Worm (Caenorhabditis elegans) whole organism, L1 larva: ENCODE data around the gene nspc-5.
A peak's percentile ranks its signal among the peaks of the same experiment; 100 is the strongest.

Experiments
- aha-1 ChIP-seq: fragments of 150-350 bp; optimal IDR thresholded peaks from 2 replicates; lab custom pipeline; 2014; ENCODE audit warnings: missing biosample characterization, missing genetic modification characterization
- alr-1 ChIP-seq: fragments of 200-800 bp; sonication (Bioruptor generic); optimal IDR thresholded peaks from 2 replicates; lab custom pipeline; 2018; ENCODE audit warnings: borderline replicate concordance, mild to moderate bottlenecking, missing genetic modification characterization, missing compliant biosample characterization
- aly-2 ChIP-seq: fragments of 150-350 bp; optimal IDR thresholded peaks from 2 replicates; lab custom pipeline; 2014; ENCODE audit warnings: missing biosample characterization, missing genetic modification characterization
- blmp-1 ChIP-seq: fragments of 150-350 bp; optimal IDR thresholded peaks from 2 replicates; lab custom pipeline; 2014; ENCODE audit warnings: missing biosample characterization, missing genetic modification characterization
- ceh-63 ChIP-seq: fragments of 200-800 bp; sonication (Bioruptor generic); optimal IDR thresholded peaks from 2 replicates; lab custom pipeline; 2018; ENCODE audit warnings: mild to moderate bottlenecking, missing genetic modification characterization, missing compliant biosample characterization
- ceh-8 ChIP-seq: fragments of 200-800 bp; sonication (Bioruptor generic); optimal IDR thresholded peaks from 2 replicates; lab custom pipeline; 2018; ENCODE audit warnings: mild to moderate bottlenecking, missing genetic modification characterization, moderate library complexity, missing compliant biosample characterization
- ceh-88 ChIP-seq: fragments of 200-800 bp; sonication (Bioruptor generic); IDR thresholded peaks from 2 replicates; pipeline ENCODE4 v1.3.6; 2022; ENCODE audit warnings: missing genetic modification characterization, missing compliant biosample characterization
- ceh-90 ChIP-seq: sonication (generic microtip); optimal IDR thresholded peaks from 2 replicates; lab custom pipeline; 2016; ENCODE audit warnings: missing genetic modification characterization, missing compliant biosample characterization
- dpl-1 ChIP-seq, 3 experiments: fragments of 150-350 bp in 2 of 3; sonication (generic microtip) in 1 of 3; optimal IDR thresholded peaks; 2 replicates each; lab custom pipeline; 2014 to 2017; ENCODE audit warnings: missing biosample characterization in 3 of 3, missing genetic modification characterization in 3 of 3, missing genetic modification reagents in 3 of 3
- dsc-1 ChIP-seq: sonication (generic microtip); optimal IDR thresholded peaks from 2 replicates; lab custom pipeline; 2016; ENCODE audit warnings: mild to moderate bottlenecking, missing genetic modification characterization, missing compliant biosample characterization
- efl-1 ChIP-seq, 4 experiments: fragments of 150-350 bp; optimal IDR thresholded peaks in 3 of 4; peaks in 1 of 4; 1 replicate in 1 of 4; 2 replicates in 3 of 4; lab custom pipeline; 2014; ENCODE audit warnings: missing biosample characterization in 2 of 4, missing genetic modification characterization in 2 of 4, missing genetic modification reagents in 2 of 4
- egl-27 ChIP-seq, 2 experiments: fragments of 150-350 bp in 1 of 2; sonication (generic microtip); optimal IDR thresholded peaks; 3 replicates each; lab custom pipeline; 2017 to 2018; ENCODE audit warnings: missing biosample characterization in 2 of 2, missing genetic modification characterization in 2 of 2, missing genetic modification reagents in 2 of 2
- ets-5 ChIP-seq: fragments of 200-800 bp; sonication (Bioruptor generic); IDR thresholded peaks from 2 replicates; pipeline ENCODE4 v1.3.6; 2022; ENCODE audit warnings: missing genetic modification characterization, missing compliant biosample characterization
- fkh-8 ChIP-seq: sonication (generic microtip); optimal IDR thresholded peaks from 2 replicates; lab custom pipeline; 2016; ENCODE audit warnings: mild to moderate bottlenecking, missing genetic modification characterization, missing compliant biosample characterization
- fos-1 ChIP-seq: fragments of 150-350 bp; optimal IDR thresholded peaks from 2 replicates; lab custom pipeline; 2014; ENCODE audit warnings: missing biosample characterization, missing genetic modification characterization
- grh-1 ChIP-seq: fragments of 200-800 bp; sonication (Bioruptor generic); IDR thresholded peaks from 2 replicates; pipeline ENCODE4 v1.3.6; 2022; ENCODE audit warnings: missing genetic modification reagents, missing genetic modification characterization, missing compliant biosample characterization
- hlh-17 ChIP-seq: fragments of 200-800 bp; sonication (Bioruptor generic); optimal IDR thresholded peaks from 2 replicates; lab custom pipeline; 2018; ENCODE audit warnings: missing genetic modification characterization, mild to moderate bottlenecking, missing compliant biosample characterization, moderate library complexity, borderline replicate concordance
- hlh-4 ChIP-seq: sonication (generic microtip); optimal IDR thresholded peaks from 2 replicates; lab custom pipeline; 2016; ENCODE audit warnings: mild to moderate bottlenecking, missing genetic modification characterization, missing compliant biosample characterization
- lin-15B ChIP-seq: fragments of 150-350 bp; sonication (generic microtip); optimal IDR thresholded peaks from 3 replicates; lab custom pipeline; 2014; ENCODE audit warnings: missing biosample characterization, missing genetic modification characterization
- mdl-1 ChIP-seq, 2 experiments: fragments of 150-350 bp; optimal IDR thresholded peaks; 2 replicates each; lab custom pipeline; 2014 to 2017; ENCODE audit warnings: missing biosample characterization in 2 of 2, missing genetic modification characterization in 2 of 2, inconsistent platforms in 1 of 2
- mef-2 ChIP-seq: fragments of 150-350 bp; optimal IDR thresholded peaks from 2 replicates; lab custom pipeline; 2014; ENCODE audit warnings: missing biosample characterization, missing genetic modification characterization
- mep-1 ChIP-seq: fragments of 150-350 bp; optimal IDR thresholded peaks from 2 replicates; lab custom pipeline; 2014; ENCODE audit warnings: missing biosample characterization, missing genetic modification characterization
- nhr-11 ChIP-seq: fragments of 150-350 bp; optimal IDR thresholded peaks from 2 replicates; lab custom pipeline; 2014; ENCODE audit warnings: missing biosample characterization, missing genetic modification characterization
- nhr-85 ChIP-seq: sonication (generic microtip); peaks from one replicate; lab custom pipeline; 2016; ENCODE audit warnings: missing genetic modification characterization, inconsistent platforms, missing compliant biosample characterization
- pag-3 ChIP-seq: sonication (generic microtip); optimal IDR thresholded peaks from 2 replicates; lab custom pipeline; 2017; ENCODE audit warnings: missing genetic modification characterization, mild to moderate bottlenecking, missing compliant biosample characterization, antibody characterized with exemption, borderline replicate concordance; ENCODE audit not compliant: insufficient read depth
- pax-3 ChIP-seq: fragments of 200-800 bp; sonication (Bioruptor generic); optimal IDR thresholded peaks from 2 replicates; lab custom pipeline; 2018; ENCODE audit warnings: mild to moderate bottlenecking, missing genetic modification characterization, moderate library complexity, missing compliant biosample characterization
- rnt-1 ChIP-seq: sonication (generic microtip); optimal IDR thresholded peaks from 2 replicates; lab custom pipeline; 2016; ENCODE audit warnings: mild to moderate bottlenecking, missing genetic modification characterization, moderate library complexity, missing compliant biosample characterization
- sup-37 ChIP-seq: fragments of 200-800 bp; sonication (Bioruptor generic); optimal IDR thresholded peaks from 2 replicates; lab custom pipeline; 2018; ENCODE audit warnings: mild to moderate bottlenecking, missing genetic modification characterization, missing compliant biosample characterization
- unc-130 ChIP-seq: fragments of 150-350 bp; optimal IDR thresholded peaks from 2 replicates; lab custom pipeline; 2017; ENCODE audit warnings: missing biosample characterization, missing genetic modification characterization, inconsistent platforms
- unc-62 ChIP-seq: fragments of 150-350 bp; optimal IDR thresholded peaks from 2 replicates; lab custom pipeline; 2014; ENCODE audit warnings: missing biosample characterization, missing genetic modification reagents, missing genetic modification characterization
- vab-15 ChIP-seq: sonication (generic microtip); optimal IDR thresholded peaks from 2 replicates; lab custom pipeline; 2017; ENCODE audit warnings: missing genotype, mild to moderate bottlenecking, missing genetic modification characterization, missing compliant biosample characterization
- zag-1 ChIP-seq: fragments of 150-350 bp; optimal IDR thresholded peaks from 2 replicates; lab custom pipeline; 2014; ENCODE audit warnings: missing biosample characterization, missing genetic modification characterization
- zip-4 ChIP-seq: fragments of 200-800 bp; sonication (Bioruptor generic); optimal IDR thresholded peaks from 2 replicates; lab custom pipeline; 2018; ENCODE audit warnings: mild to moderate bottlenecking, missing genetic modification characterization, moderate library complexity, missing compliant biosample characterization
- ztf-4 ChIP-seq: fragments of 150-350 bp; optimal IDR thresholded peaks from 2 replicates; lab custom pipeline; 2014; ENCODE audit warnings: missing biosample characterization, missing genetic modification characterization

Gene nspc-5

ce11 chrX:8504207-8504606 lies 34.3 kb upstream of the nspc-5 start:
- no peak for TF ChIP-seq dsc-1 (tag; lab: Kevin White, UChicago)
- peak; percentile 89 for TF ChIP-seq blmp-1 (tag; lab: Kevin White, UChicago)

- TF ChIP-seq blmp-1 (tag; lab: Kevin White, UChicago): peak; percentile 74
- TF ChIP-seq nhr-11: no peak
Observed at ce11 chrX:8507053-8507452, 31.5 kb upstream of the nspc-5 start.

ce11 chrX:8507576-8507975 lies 30.9 kb upstream of the nspc-5 start, which contains the start of gene H03E18.1:
H03E18.1 (plus strand) TSS chrX:8507876.
- TF ChIP-seq pag-3 (no peak), efl-1 (optimal IDR thresholded peaks at IDR 0.05; lab: Kevin White, UChicago) (no peak), efl-1 (GFP tag; optimal IDR thresholded peaks at IDR 0.05 in 1 of 2; lab: Kevin White, UChicago) (peak in 1 of 2 experiments; percentile 44)

ce11 chrX:8509088-8509487 lies 29.4 kb upstream of the nspc-5 start:
- TF ChIP-seq blmp-1 (tag; lab: Kevin White, UChicago) (peak; percentile 31), ceh-63 (GFP tag; lab: Kevin White, UChicago) (no peak), ets-5 (GFP tag; lab: Robert Waterston, UW) (no peak), hlh-17 (GFP tag; lab: Kevin White, UChicago) (no peak), aly-2 (no peak), zip-4 (GFP tag; lab: Kevin White, UChicago) (no peak), mdl-1 (tag; optimal IDR thresholded peaks at IDR 0.05; lab: Kevin White, UChicago) (no peak), ceh-90 (tag; lab: Kevin White, UChicago) (no peak), nhr-85 (peak; percentile 52), unc-130 (tag; lab: Kevin White, UChicago) (no peak), ceh-8 (GFP tag; lab: Kevin White, UChicago) (no peak), grh-1 (GFP tag; lab: Robert Waterston, UW) (no peak), unc-62 (GFP tag; lab: Kevin White, UChicago) (no peak), mep-1 (tag; lab: Kevin White, UChicago) (no peak), egl-27 (tag; optimal IDR thresholded peaks at IDR 0.05; lab: Kevin White, UChicago) (no peak), sup-37 (no peak)

- TF ChIP-seq fkh-8: no peak
- TF ChIP-seq fos-1 (tag; lab: Kevin White, UChicago): no peak
- TF ChIP-seq pax-3 (tag; lab: Kevin White, UChicago): no peak
- TF ChIP-seq dpl-1 (GFP tag; optimal IDR thresholded peaks at IDR 0.05; lab: Kevin White, UChicago): no peak
- TF ChIP-seq nhr-85: no peak
- TF ChIP-seq lin-15B (tag; lab: Kevin White, UChicago): no peak
- no peak for TF ChIP-seq mef-2
- no peak for TF ChIP-seq aha-1 (tag; lab: Kevin White, UChicago)
- TF ChIP-seq vab-15 (tag; lab: Kevin White, UChicago): no peak
- no peak for TF ChIP-seq blmp-1 (tag; lab: Kevin White, UChicago)
- no peak for TF ChIP-seq pag-3
- TF ChIP-seq ceh-88 (GFP tag; lab: Robert Waterston, UW): no peak
- TF ChIP-seq rnt-1 (tag; lab: Kevin White, UChicago): no peak
- TF ChIP-seq hlh-4 (tag; lab: Kevin White, UChicago): no peak
- TF ChIP-seq mep-1 (tag; lab: Kevin White, UChicago): no peak
- no peak for TF ChIP-seq ceh-8 (GFP tag; lab: Kevin White, UChicago)
- TF ChIP-seq ztf-4 (tag; lab: Kevin White, UChicago): no peak
- TF ChIP-seq zag-1 (tag; lab: Kevin White, UChicago): no peak
- no peak for TF ChIP-seq alr-1
Observed at ce11 chrX:8520402-8520801, 18.1 kb upstream of the nspc-5 start, which contains the start of gene H03E18.2. H03E18.2 (minus strand) TSS chrX:8520502.
